Fruit fly (Drosophila melanogaster): ENCODE results near the gene cysu.

Gene cysu

dm6 chr3R:17403618-17404017, 21.9 kb upstream of the cysu start, which contains the start of gene CG34280:
Gene CG34280 (minus strand): TSS chr3R:17403718.
- no peak for TF ChIP-seq CTCF (optimal IDR thresholded peaks at IDR 0.05)
- TF ChIP-seq CG8478 (optimal IDR thresholded peaks at IDR 0.05), result no peak

- TF ChIP-seq CG8478 (optimal IDR thresholded peaks at IDR 0.05) (no peak), CTCF (optimal IDR thresholded peaks at IDR 0.05) (no peak)
Measured at dm6 chr3R:17404155-17404554, 21.4 kb upstream of the cysu start.

- TF ChIP-seq CTCF (optimal IDR thresholded peaks at IDR 0.05) (no peak), CG8478 (optimal IDR thresholded peaks at IDR 0.05) (no peak)
Measured at dm6 chr3R:17405009-17405408, 20.6 kb upstream of the cysu start, which contains the start of gene CG42823. Gene CG42823 (minus strand): TSS chr3R:17405109.

- TF ChIP-seq CG8478 (optimal IDR thresholded peaks at IDR 0.05), result no peak
- no peak for TF ChIP-seq CTCF (optimal IDR thresholded peaks at IDR 0.05)
Measured at dm6 chr3R:17406411-17406810, 19.2 kb upstream of the cysu start, which contains the start of the genes CG42824 and CG42798. Gene CG42824 (minus strand): TSS chr3R:17406511. Gene CG42798 (plus strand): TSS chr3R:17406678.

dm6 chr3R:17407576-17407975, 18.0 kb upstream of the cysu start, which contains the start of gene CG17283:
Gene CG17283 (plus strand): TSS chr3R:17407876.
- no peak for TF ChIP-seq CTCF (optimal IDR thresholded peaks at IDR 0.05)
- no peak for TF ChIP-seq CG8478 (optimal IDR thresholded peaks at IDR 0.05)

- TF ChIP-seq CG8478 (optimal IDR thresholded peaks at IDR 0.05) (no peak), CTCF (optimal IDR thresholded peaks at IDR 0.05) (no peak)
Measured at dm6 chr3R:17409319-17409718, 16.2 kb upstream of the cysu start, which contains the start of gene CG5860. Gene CG5860 (plus strand): TSS chr3R:17409619.

- TF ChIP-seq CTCF (optimal IDR thresholded peaks at IDR 0.05), result no peak
- TF ChIP-seq CG8478 (optimal IDR thresholded peaks at IDR 0.05), result no peak
Measured at dm6 chr3R:17410808-17411207, 14.8 kb upstream of the cysu start, which contains the start of gene CG5863. Gene CG5863 (plus strand): TSS chr3R:17411108.

- TF ChIP-seq CTCF (optimal IDR thresholded peaks at IDR 0.05) (no peak), CG8478 (optimal IDR thresholded peaks at IDR 0.05) (no peak)
Measured at dm6 chr3R:17412458-17413127, 13.0 kb upstream of the cysu start, which contains the start of gene CG42821. Gene CG42821 (plus strand): TSS chr3R:17413077.

- TF ChIP-seq CTCF (optimal IDR thresholded peaks at IDR 0.05) (no peak), CG8478 (optimal IDR thresholded peaks at IDR 0.05) (no peak)
Measured at dm6 chr3R:17413601-17414000, 12.0 kb upstream of the cysu start, which contains the start of gene CG42822. Gene CG42822 (plus strand): TSS chr3R:17413901.

dm6 chr3R:17415439-17415838, 10.1 kb upstream of the cysu start, which contains the start of gene CG5866:
Gene CG5866 (plus strand): TSS chr3R:17415739.
- TF ChIP-seq CTCF (optimal IDR thresholded peaks at IDR 0.05) (no peak), CG8478 (optimal IDR thresholded peaks at IDR 0.05) (no peak)

- TF ChIP-seq CG8478 (optimal IDR thresholded peaks at IDR 0.05) (no peak), CTCF (optimal IDR thresholded peaks at IDR 0.05) (no peak)
Measured at dm6 chr3R:17417167-17417566, 8.4 kb upstream of the cysu start, which contains the start of gene CG33333. Gene CG33333 (plus strand): TSS chr3R:17417467.

- no peak for TF ChIP-seq CG8478 (optimal IDR thresholded peaks at IDR 0.05)
- no peak for TF ChIP-seq CTCF (optimal IDR thresholded peaks at IDR 0.05)
Measured at dm6 chr3R:17418459-17418858, 7.1 kb upstream of the cysu start, which contains the start of gene CG42834. Gene CG42834 (plus strand): TSS chr3R:17418759.

- TF ChIP-seq CTCF (optimal IDR thresholded peaks at IDR 0.05), result no peak
- TF ChIP-seq CG8478 (optimal IDR thresholded peaks at IDR 0.05), result no peak
Measured at dm6 chr3R:17420338-17420737, 5.2 kb upstream of the cysu start, which contains the start of gene CG42835. Gene CG42835 (plus strand): TSS chr3R:17420638.

- no peak for TF ChIP-seq CTCF (optimal IDR thresholded peaks at IDR 0.05)
- no peak for TF ChIP-seq CG8478 (optimal IDR thresholded peaks at IDR 0.05)
Measured at dm6 chr3R:17422102-17422501, 3.5 kb upstream of the cysu start, which contains the start of gene CG14332. Gene CG14332 (minus strand): TSS chr3R:17422202.

dm6 chr3R:17426265-17426664, 697 bp downstream of the cysu start:
- no peak for TF ChIP-seq CG8478 (optimal IDR thresholded peaks at IDR 0.05)

- TF ChIP-seq CG8478 (optimal IDR thresholded peaks at IDR 0.05) (no peak), CTCF (optimal IDR thresholded peaks at IDR 0.05) (no peak)
Measured at dm6 chr3R:17430481-17430880, 4.9 kb downstream of the cysu start.

Measured in S2 (cell line).